Worm (Caenorhabditis elegans) whole organism, L4 larva: ENCODE measurements around the gene fil-2.

Experiments used
- F37D6.2 ChIP-seq: sonication (generic microtip); optimal IDR thresholded peaks from 2 replicates; lab custom pipeline; 2016; ENCODE audit warnings: mild to moderate bottlenecking, missing genetic modification characterization, missing compliant biosample characterization
- Y5F2A.4 ChIP-seq: fragments of 200-800 bp; sonication (Bioruptor generic); optimal IDR thresholded peaks from 2 replicates; lab custom pipeline; 2018; ENCODE audit warnings: mild to moderate bottlenecking, missing genetic modification characterization, missing compliant biosample characterization
- Y75B8A.6 ChIP-seq: fragments of 200-800 bp; sonication (Bioruptor generic); IDR thresholded peaks from 2 replicates; pipeline ENCODE4 v1.3.6; 2022; ENCODE audit warnings: missing genetic modification reagents, missing genetic modification characterization, missing compliant biosample characterization
- ZK337.2 ChIP-seq: fragments of 200-800 bp; sonication (Bioruptor generic); IDR thresholded peaks from 2 replicates; pipeline ENCODE4 v1.3.6; 2022; ENCODE audit warnings: missing genetic modification reagents, missing genetic modification characterization, missing compliant biosample characterization
- ZK546.5 ChIP-seq, 2 experiments: sonication (generic microtip); optimal IDR thresholded peaks; 2 replicates each; lab custom pipeline; 2017; ENCODE audit warnings: missing biosample characterization in 2 of 2, missing genetic modification characterization in 2 of 2
- attf-4 ChIP-seq: sonication (generic microtip); optimal IDR thresholded peaks from 3 replicates; lab custom pipeline; 2017; ENCODE audit warnings: missing biosample characterization, missing genetic modification characterization
- ceh-62 ChIP-seq: sonication (generic microtip); optimal IDR thresholded peaks from 2 replicates; lab custom pipeline; 2017; ENCODE audit warnings: missing biosample characterization, missing genetic modification characterization
- ceh-82 ChIP-seq: sonication (generic microtip); optimal IDR thresholded peaks from 2 replicates; lab custom pipeline; 2017; ENCODE audit warnings: missing biosample characterization, missing genetic modification characterization
- ces-1 ChIP-seq: fragments of 150-350 bp; sonication (generic microtip); optimal IDR thresholded peaks from 4 replicates; lab custom pipeline; 2014; ENCODE audit warnings: missing biosample characterization, missing genetic modification reagents, missing genetic modification characterization
- cey-2 ChIP-seq: sonication (generic microtip); optimal IDR thresholded peaks from 3 replicates; lab custom pipeline; 2017; ENCODE audit warnings: missing genetic modification characterization, mild to moderate bottlenecking, missing compliant biosample characterization, antibody characterized with exemption, borderline replicate concordance; ENCODE audit not compliant: insufficient read depth
- ctbp-1 ChIP-seq: fragments of 200-800 bp; sonication (Bioruptor generic); IDR thresholded peaks from 2 replicates; pipeline ENCODE4 v1.3.6; 2022; ENCODE audit warnings: missing genetic modification reagents, missing genetic modification characterization, missing compliant biosample characterization
- daf-12 ChIP-seq: fragments of 150-350 bp; optimal IDR thresholded peaks from 2 replicates; lab custom pipeline; 2014; ENCODE audit warnings: missing biosample characterization, missing genetic modification reagents, missing genetic modification characterization
- daf-16 ChIP-seq, 3 experiments: sonication (generic microtip); optimal IDR thresholded peaks; 2 replicates each; lab custom pipeline; 2016 to 2017; ENCODE audit warnings: missing genetic modification characterization in 3 of 3, missing genetic modification reagents in 3 of 3, mild to moderate bottlenecking in 2 of 3, missing compliant biosample characterization in 2 of 3, missing biosample characterization in 1 of 3, moderate library complexity in 1 of 3
- daf-19 ChIP-seq: fragments of 200-800 bp; sonication (Bioruptor generic); conservative IDR thresholded peaks from 2 replicates; pipeline ENCODE4 v1.3.6; 2022; ENCODE audit warnings: missing genetic modification characterization, missing compliant biosample characterization
- daf-8 ChIP-seq: fragments of 200-800 bp; sonication (Bioruptor generic); IDR thresholded peaks from 2 replicates; pipeline ENCODE4 v1.3.6; 2022; ENCODE audit warnings: missing genetic modification characterization, missing compliant biosample characterization
- dmd-6 ChIP-seq: fragments of 200-800 bp; sonication (Bioruptor generic); IDR thresholded peaks from 2 replicates; pipeline ENCODE4 v1.3.6; 2022; ENCODE audit warnings: missing genetic modification reagents, missing genetic modification characterization, missing compliant biosample characterization
- egl-27 ChIP-seq: sonication (generic microtip); optimal IDR thresholded peaks from 3 replicates; lab custom pipeline; 2017; ENCODE audit warnings: missing biosample characterization, missing genetic modification reagents, missing genetic modification characterization
- fos-1 ChIP-seq: fragments of 150-350 bp; optimal IDR thresholded peaks from 2 replicates; lab custom pipeline; 2014; ENCODE audit warnings: missing biosample characterization, missing genetic modification characterization
- hif-1 ChIP-seq, 2 experiments: sonication (generic microtip); optimal IDR thresholded peaks; 2 replicates each; lab custom pipeline; 2016 to 2017; ENCODE audit warnings: missing compliant biosample characterization in 2 of 2, missing genetic modification characterization in 2 of 2, missing genetic modification reagents in 2 of 2, missing genotype in 2 of 2, mild to moderate bottlenecking in 1 of 2
- hlh-11 ChIP-seq: fragments of 200-800 bp; sonication (Bioruptor generic); optimal IDR thresholded peaks from 2 replicates; lab custom pipeline; 2018; ENCODE audit warnings: mild to moderate bottlenecking, missing genetic modification characterization, missing compliant biosample characterization
- hmg-1.1 ChIP-seq: fragments of 200-800 bp; sonication (Bioruptor generic); IDR thresholded peaks from 2 replicates; pipeline ENCODE4 v1.3.6; 2022; ENCODE audit warnings: missing genetic modification reagents, missing genetic modification characterization, missing compliant biosample characterization
- lim-7 ChIP-seq: fragments of 200-800 bp; sonication (Bioruptor generic); IDR thresholded peaks from 2 replicates; pipeline ENCODE4 v1.3.6; 2022; ENCODE audit warnings: missing genetic modification characterization, missing compliant biosample characterization
- lin-1 ChIP-seq: fragments of 200-800 bp; sonication (Bioruptor generic); IDR thresholded peaks from 2 replicates; pipeline ENCODE4 v1.3.6; 2022; ENCODE audit warnings: missing genetic modification reagents, missing genetic modification characterization, missing compliant biosample characterization
- lin-15B ChIP-seq: fragments of 150-350 bp; sonication (generic microtip); optimal IDR thresholded peaks from 3 replicates; lab custom pipeline; 2014; ENCODE audit warnings: missing biosample characterization, missing genetic modification characterization
- mes-2 ChIP-seq: sonication (generic microtip); optimal IDR thresholded peaks from 2 replicates; lab custom pipeline; 2016; ENCODE audit warnings: missing genotype, mild to moderate bottlenecking, missing genetic modification characterization, missing compliant biosample characterization; ENCODE audit not compliant: poor library complexity, severe bottlenecking
- mxl-2 ChIP-seq: fragments of 200-800 bp; sonication (Bioruptor generic); conservative IDR thresholded peaks from 2 replicates; pipeline ENCODE4 v1.3.6; 2022; ENCODE audit warnings: missing genetic modification reagents, missing genetic modification characterization, missing compliant biosample characterization
- nhr-10 ChIP-seq: fragments of 150-350 bp; optimal IDR thresholded peaks from 2 replicates; lab custom pipeline; 2014; ENCODE audit warnings: missing biosample characterization, missing genetic modification characterization
- nhr-11 ChIP-seq: fragments of 150-350 bp; optimal IDR thresholded peaks from 2 replicates; lab custom pipeline; 2014; ENCODE audit warnings: missing biosample characterization, missing genetic modification characterization
- nhr-111 ChIP-seq: fragments of 200-800 bp; sonication (Bioruptor generic); optimal IDR thresholded peaks from 2 replicates; lab custom pipeline; 2018; ENCODE audit warnings: mild to moderate bottlenecking, missing genetic modification characterization, missing compliant biosample characterization
- nhr-237 ChIP-seq: sonication (generic microtip); optimal IDR thresholded peaks from 2 replicates; lab custom pipeline; 2017; ENCODE audit warnings: missing biosample characterization, missing genetic modification characterization
- nhr-28 ChIP-seq: fragments of 150-350 bp; optimal IDR thresholded peaks from 2 replicates; lab custom pipeline; 2014; ENCODE audit warnings: missing biosample characterization, missing genetic modification characterization
- nhr-42 ChIP-seq: fragments of 200-800 bp; sonication (Bioruptor generic); IDR thresholded peaks from 2 replicates; pipeline ENCODE4 v1.3.6; 2022; ENCODE audit warnings: missing genetic modification characterization, missing compliant biosample characterization
- nhr-48 ChIP-seq: sonication (generic microtip); optimal IDR thresholded peaks from 2 replicates; lab custom pipeline; 2016; ENCODE audit warnings: mild to moderate bottlenecking, missing genetic modification characterization, missing compliant biosample characterization
- nhr-6 ChIP-seq: fragments of 150-350 bp; optimal IDR thresholded peaks from 2 replicates; lab custom pipeline; 2014; ENCODE audit warnings: missing biosample characterization, missing genetic modification characterization
- nhr-76 ChIP-seq: fragments of 150-350 bp; optimal IDR thresholded peaks from 2 replicates; lab custom pipeline; 2014; ENCODE audit warnings: missing biosample characterization, missing genetic modification characterization
- pha-4 ChIP-seq, 2 experiments: fragments of 150-350 bp in 1 of 2; fragments of 200-800 bp in 1 of 2; sonication (Bioruptor generic) in 1 of 2; IDR thresholded peaks in 1 of 2; optimal IDR thresholded peaks in 1 of 2; 2 replicates each; pipeline versions ENCODE4 v1.3.6 to Lab custom; 2014 to 2022; ENCODE audit warnings: missing genetic modification characterization in 2 of 2, missing genetic modification reagents in 2 of 2, missing biosample characterization in 1 of 2, missing compliant biosample characterization in 1 of 2
- php-3 ChIP-seq: fragments of 200-800 bp; sonication (Bioruptor generic); IDR thresholded peaks from 2 replicates; pipeline ENCODE4 v1.3.6; 2022; ENCODE audit warnings: missing genetic modification reagents, missing genetic modification characterization, missing compliant biosample characterization
- spr-1 ChIP-seq: sonication (generic microtip); optimal IDR thresholded peaks from 2 replicates; lab custom pipeline; 2016; ENCODE audit warnings: mild to moderate bottlenecking, missing genetic modification characterization, missing compliant biosample characterization
- spr-3 ChIP-seq: fragments of 200-800 bp; sonication (Bioruptor generic); optimal IDR thresholded peaks from 2 replicates; lab custom pipeline; 2018; ENCODE audit warnings: mild to moderate bottlenecking, missing genetic modification characterization, missing compliant biosample characterization
- tra-1 ChIP-seq: fragments of 200-800 bp; sonication (Bioruptor generic); IDR thresholded peaks from 2 replicates; pipeline ENCODE4 v1.3.6; 2022; ENCODE audit warnings: missing genetic modification reagents, missing genetic modification characterization, missing compliant biosample characterization
- unc-62 ChIP-seq, 3 experiments: fragments of 150-350 bp in 1 of 3; sonication (generic microtip); optimal IDR thresholded peaks in 2 of 3; peaks in 1 of 3; 1 replicate in 1 of 3; 2 replicates in 2 of 3; lab custom pipeline; 2014 to 2017; ENCODE audit warnings: missing biosample characterization in 3 of 3, missing genetic modification characterization in 3 of 3, missing genetic modification reagents in 3 of 3, missing genotype in 1 of 3
- vab-7 ChIP-seq: fragments of 200-800 bp; sonication (Bioruptor generic); IDR thresholded peaks from 2 replicates; pipeline ENCODE4 v1.3.6; 2022; ENCODE audit warnings: missing genetic modification reagents, missing genetic modification characterization, missing compliant biosample characterization
- zag-1 ChIP-seq: fragments of 150-350 bp; optimal IDR thresholded peaks from 2 replicates; lab custom pipeline; 2014; ENCODE audit warnings: missing biosample characterization, missing genetic modification characterization
- zfp-2 ChIP-seq: sonication (generic microtip); optimal IDR thresholded peaks from 2 replicates; lab custom pipeline; 2016; ENCODE audit warnings: mild to moderate bottlenecking, missing genetic modification characterization, missing compliant biosample characterization
- zfp-3 ChIP-seq: fragments of 200-800 bp; sonication (Bioruptor generic); conservative IDR thresholded peaks from 2 replicates; pipeline ENCODE4 v1.3.6; 2022; ENCODE audit warnings: missing genetic modification reagents, missing genetic modification characterization, missing compliant biosample characterization
- ztf-11 ChIP-seq: fragments of 150-350 bp; optimal IDR thresholded peaks from 2 replicates; lab custom pipeline; 2014; ENCODE audit warnings: missing biosample characterization, missing genetic modification characterization
- ztf-7 ChIP-seq: fragments of 150-350 bp; optimal IDR thresholded peaks from 2 replicates; lab custom pipeline; 2014; ENCODE audit warnings: missing biosample characterization, missing genetic modification characterization

fil-2 gene

DNA sequence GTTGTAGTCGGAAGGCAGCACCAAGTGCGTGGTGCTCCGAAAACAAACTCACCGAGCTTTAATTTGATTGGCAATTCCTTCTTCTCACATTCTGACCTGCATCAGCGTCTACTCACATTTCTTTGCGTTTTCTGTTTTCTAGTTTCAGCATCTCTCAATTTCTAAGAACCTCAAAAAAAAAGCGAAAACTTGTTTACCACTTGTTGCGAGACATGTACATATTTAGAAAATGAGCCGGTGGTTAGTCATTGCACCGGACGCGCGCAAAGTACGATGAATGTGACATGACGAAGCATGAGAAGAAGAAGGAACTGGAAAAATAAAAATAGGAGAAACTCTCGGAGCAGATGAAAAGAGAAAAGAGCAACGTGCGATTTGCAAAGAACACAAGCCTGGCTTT, 34.2 kb upstream of the fil-2 start (continued):
- TF ChIP-seq Y75B8A.6 (GFP tag; lab: Robert Waterston, UW) (no peak), ZK337.2 (GFP tag; lab: Robert Waterston, UW) (no peak), nhr-111 (no peak), ctbp-1 (GFP tag; lab: Robert Waterston, UW) (peak; percentile 50; the same call in 1 of the 2 replicates), dmd-6 (0 out of 2 replicates have a peak, but pooled peaks have one; percentile 11), attf-4 (no peak)

DNA sequence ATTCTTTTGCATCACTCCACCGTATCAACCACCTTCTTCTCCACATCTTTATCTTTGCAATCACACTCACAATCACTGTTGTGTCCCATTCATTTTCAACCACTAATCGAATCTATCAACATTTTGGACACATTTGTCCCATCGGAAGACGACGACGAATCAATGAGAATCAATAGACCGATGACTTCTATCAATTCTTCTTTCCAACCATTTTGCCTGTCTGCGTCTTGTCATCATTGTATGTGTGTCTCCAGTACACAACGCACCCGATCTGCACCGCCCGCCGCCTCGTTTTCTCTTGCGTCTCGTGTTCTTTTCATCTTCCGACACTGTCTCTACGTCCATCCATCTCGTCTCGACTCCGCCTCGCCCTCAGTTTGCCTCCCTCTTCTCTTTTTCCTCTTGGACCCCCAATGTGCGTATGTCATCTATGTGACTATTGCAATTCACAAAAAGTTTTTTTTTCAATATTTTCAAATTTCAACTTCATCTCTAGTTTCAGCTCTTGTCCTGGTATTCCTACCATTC, 32.3 kb upstream of the fil-2 start, which contains the start of gene dmd-7:
dmd-7 (plus strand) TSS at position 478 of the 528 bp plus-strand sequence.
- TF ChIP-seq mes-2 (tag; lab: Kevin White, UChicago): peak; percentile 80
- TF ChIP-seq ceh-82 (tag; lab: Kevin White, UChicago): no peak
- TF ChIP-seq hlh-11 (tag; lab: Kevin White, UChicago): peak; percentile 96
- no peak for TF ChIP-seq php-3 (GFP tag; lab: Robert Waterston, UW)
- TF ChIP-seq ceh-62: no peak
- no peak for TF ChIP-seq ztf-11 (tag; lab: Kevin White, UChicago)
- TF ChIP-seq Y5F2A.4: no peak
- TF ChIP-seq lin-15B (tag; lab: Kevin White, UChicago): no peak
- no peak for TF ChIP-seq ztf-7 (tag; lab: Kevin White, UChicago)
- TF ChIP-seq daf-8 (GFP tag; lab: Robert Waterston, UW): no peak
- peak; percentile 18 for TF ChIP-seq zag-1 (tag; lab: Kevin White, UChicago)
- TF ChIP-seq Y75B8A.6 (GFP tag; lab: Robert Waterston, UW): no peak
- peak; percentile 76 for TF ChIP-seq nhr-11 (tag; lab: Kevin White, UChicago)
- TF ChIP-seq daf-19: no peak
- TF ChIP-seq spr-3 (GFP tag; lab: Kevin White, UChicago): no peak
- no peak for TF ChIP-seq ZK546.5 (tag; optimal IDR thresholded peaks at IDR 0.05; lab: Kevin White, UChicago)
- peak; percentile 8 for TF ChIP-seq F37D6.2 (tag; lab: Kevin White, UChicago)
- TF ChIP-seq ces-1 (GFP tag; lab: Kevin White, UChicago): no peak
- TF ChIP-seq hif-1 (tag; optimal IDR thresholded peaks at IDR 0.05; lab: Kevin White, UChicago): peak; percentile 2 to 95
- TF ChIP-seq zfp-3 (GFP tag; lab: Robert Waterston, UW): no peak
- TF ChIP-seq vab-7: no peak
- TF ChIP-seq nhr-76 (tag; lab: Kevin White, UChicago): peak; percentile 63
- TF ChIP-seq zfp-2 (tag; lab: Kevin White, UChicago): no peak
- TF ChIP-seq cey-2: peak; percentile 58
- TF ChIP-seq daf-16 (GFP tag; optimal IDR thresholded peaks at IDR 0.05; lab: Kevin White, UChicago): peak; percentile 23 to 51
- TF ChIP-seq daf-16 (tag; optimal IDR thresholded peaks at IDR 0.05; lab: Kevin White, UChicago): peak; percentile 55
- peak; percentile 61; the same call in 1 of the 2 replicates for TF ChIP-seq pha-4 (GFP tag; IDR thresholded peaks at IDR 0.05; lab: Robert Waterston, UW)
- TF ChIP-seq pha-4 (tag; optimal IDR thresholded peaks at IDR 0.05; lab: Kevin White, UChicago): no peak
- peak in 1 of 2 experiments; percentile 94 for TF ChIP-seq unc-62 (GFP tag; optimal IDR thresholded peaks at IDR 0.05 in 1 of 2; lab: Kevin White, UChicago)
- TF ChIP-seq unc-62 (tag; optimal IDR thresholded peaks at IDR 0.05; lab: Kevin White, UChicago): no peak
- TF ChIP-seq dmd-6: peak; percentile 99
- TF ChIP-seq lin-1 (GFP tag; lab: Robert Waterston, UW): peak; percentile 75; the same call in 1 of the 2 replicates
- TF ChIP-seq daf-12 (tag; lab: Kevin White, UChicago): no peak
- TF ChIP-seq ctbp-1 (GFP tag; lab: Robert Waterston, UW): 0 out of 2 replicates have a peak, but pooled peaks have one; percentile 60
- peak; percentile 84 for TF ChIP-seq hmg-1.1
- peak; percentile 89 for TF ChIP-seq nhr-28 (tag; lab: Kevin White, UChicago)
- TF ChIP-seq egl-27 (tag; lab: Kevin White, UChicago): no peak
- TF ChIP-seq nhr-48 (tag; lab: Kevin White, UChicago): peak; percentile 100
- TF ChIP-seq nhr-237 (tag; lab: Kevin White, UChicago): no peak
- peak; percentile 59 for TF ChIP-seq spr-1 (tag; lab: Kevin White, UChicago)
- no peak for TF ChIP-seq fos-1 (tag; lab: Kevin White, UChicago)
- TF ChIP-seq lim-7 (GFP tag; lab: Robert Waterston, UW): no peak
- peak; percentile 94 for TF ChIP-seq tra-1 (GFP tag; lab: Robert Waterston, UW)
- peak; percentile 89 for TF ChIP-seq nhr-6 (tag; lab: Kevin White, UChicago)
- peak; percentile 69; the same call in 1 of the 2 replicates for TF ChIP-seq mxl-2 (GFP tag; lab: Robert Waterston, UW)
- 0 out of 2 replicates have a peak, but pooled peaks have one; percentile 49 for TF ChIP-seq nhr-42 (GFP tag; lab: Robert Waterston, UW)
- peak; percentile 90 for TF ChIP-seq nhr-10 (tag; lab: Kevin White, UChicago)
